Fruit fly (Drosophila melanogaster) whole organism, embryonic: ENCODE data around the gene Dr.
A peak's percentile ranks its signal among the peaks of the same experiment; 100 is the strongest.

Source experiments
- Aef1 ChIP-seq: fragments of 200-800 bp; sonication (Bioruptor generic); IDR thresholded peaks from 3 replicates; pipeline ENCODE4 v1.3.6; 2022; ENCODE audit warnings: missing biosample characterization, missing genetic modification characterization
- Atf6 ChIP-seq: fragments of 200-800 bp; sonication (Bioruptor generic); IDR thresholded peaks from 2 replicates; pipeline ENCODE4 v1.3.6; 2022; ENCODE audit warnings: missing biosample characterization, missing genetic modification characterization
- Awh ChIP-seq: fragments of 200-800 bp; sonication (Bioruptor generic); IDR thresholded peaks from 2 replicates; pipeline ENCODE4, ENCODE4 v1.3.6; 2022; ENCODE audit warnings: missing biosample characterization, missing genetic modification characterization
- CG10321 ChIP-seq: fragments of 200-800 bp; sonication (Bioruptor generic); IDR thresholded peaks from 2 replicates; pipeline ENCODE4 v1.3.6; 2022; ENCODE audit warnings: missing biosample characterization, missing genetic modification characterization
- CG13775 ChIP-seq: fragments of 200-800 bp; sonication (Bioruptor generic); optimal IDR thresholded peaks from 3 replicates; lab custom pipeline; 2017; ENCODE audit warnings: missing biosample characterization, mild to moderate bottlenecking, missing genetic modification characterization
- CG14710 ChIP-seq: fragments of 200-800 bp; sonication (Bioruptor generic); optimal IDR thresholded peaks from 3 replicates; lab custom pipeline; 2019; ENCODE audit warnings: missing biosample characterization, mild to moderate bottlenecking, missing genetic modification characterization, moderate library complexity
- CG18262 ChIP-seq: fragments of 200-800 bp; optimal IDR thresholded peaks from 3 replicates; lab custom pipeline; 2019; ENCODE audit warnings: missing biosample characterization, mild to moderate bottlenecking, missing genetic modification characterization, moderate library complexity
- CG1832 ChIP-seq: fragments of 200-800 bp; sonication (Bioruptor generic); optimal IDR thresholded peaks from 2 replicates; lab custom pipeline; 2017; ENCODE audit warnings: missing biosample characterization, mild to moderate bottlenecking, missing genetic modification characterization, inconsistent platforms
- CG2712 ChIP-seq: fragments of 200-800 bp; optimal IDR thresholded peaks from 3 replicates; lab custom pipeline; 2019; ENCODE audit warnings: missing biosample characterization, mild to moderate bottlenecking, missing genetic modification characterization, moderate library complexity
- CG2875 ChIP-seq: fragments of 200-800 bp; sonication (Bioruptor generic); optimal IDR thresholded peaks from 2 replicates; lab custom pipeline; 2017; ENCODE audit warnings: missing biosample characterization, mild to moderate bottlenecking, missing genetic modification characterization, missing genetic modification reagents
- CG3726 ChIP-seq: fragments of 200-800 bp; sonication (Bioruptor generic); IDR thresholded peaks from 3 replicates; pipeline ENCODE4, ENCODE4 v1.3.6; 2022; ENCODE audit warnings: missing biosample characterization, missing genetic modification characterization
- CG5180 ChIP-seq: fragments of 200-800 bp; sonication (Bioruptor generic); optimal IDR thresholded peaks from 3 replicates; lab custom pipeline; 2017; ENCODE audit warnings: missing biosample characterization, missing genetic modification characterization, mild to moderate bottlenecking, moderate library complexity, missing genetic modification reagents
- CG7357 ChIP-seq: fragments of 200-800 bp; sonication (Bioruptor generic); IDR thresholded peaks from 3 replicates; pipeline ENCODE4 v1.3.6; 2022; ENCODE audit warnings: missing biosample characterization, missing genetic modification characterization
- CG7786 ChIP-seq: fragments of 200-800 bp; sonication (Bioruptor generic); optimal IDR thresholded peaks from 2 replicates; lab custom pipeline; 2016; ENCODE audit warnings: missing biosample characterization, missing genetic modification characterization
- CG8359 ChIP-seq: fragments of 200-800 bp; sonication (Bioruptor generic); optimal IDR thresholded peaks from 2 replicates; lab custom pipeline; 2017; ENCODE audit warnings: missing biosample characterization, mild to moderate bottlenecking, missing genetic modification characterization, borderline replicate concordance
- CG8388 ChIP-seq: fragments of 200-800 bp; sonication (Bioruptor generic); optimal IDR thresholded peaks from 2 replicates; lab custom pipeline; 2019; ENCODE audit warnings: missing biosample characterization, mild to moderate bottlenecking, missing genetic modification characterization, moderate library complexity
- CG9797 ChIP-seq: fragments of 200-800 bp; sonication (Bioruptor generic); optimal IDR thresholded peaks from 3 replicates; lab custom pipeline; 2018; ENCODE audit warnings: missing biosample characterization, mild to moderate bottlenecking, missing genetic modification characterization
- Hand ChIP-seq: fragments of 200-800 bp; sonication (Bioruptor generic); optimal IDR thresholded peaks from 2 replicates; lab custom pipeline; 2017; ENCODE audit warnings: mild to moderate bottlenecking, missing biosample characterization, missing genetic modification reagents, missing genetic modification characterization
- Lpt ChIP-seq: fragments of >200 bp; optimal IDR thresholded peaks from 2 replicates; lab custom pipeline; 2018; ENCODE audit warnings: missing biosample characterization, missing genetic modification characterization
- Med ChIP-seq: fragments of 200-800 bp; sonication (Bioruptor generic); peaks from one replicate; lab custom pipeline; 2016; ENCODE audit warnings: missing biosample characterization, missing genetic modification characterization, mild to moderate bottlenecking, inconsistent platforms, moderate library complexity
- Meics ChIP-seq: fragments of 200-800 bp; sonication (Bioruptor generic); optimal IDR thresholded peaks from 2 replicates; lab custom pipeline; 2017; ENCODE audit warnings: missing biosample characterization, mild to moderate bottlenecking, missing genetic modification characterization
- Nf-YB ChIP-seq: fragments of 200-800 bp; sonication (Bioruptor generic); optimal IDR thresholded peaks from 3 replicates; lab custom pipeline; 2019; ENCODE audit warnings: missing biosample characterization, mild to moderate bottlenecking, missing genetic modification characterization, moderate library complexity
- Nf-YC ChIP-seq: fragments of 200-800 bp; optimal IDR thresholded peaks from 3 replicates; lab custom pipeline; 2019; ENCODE audit warnings: missing biosample characterization, mild to moderate bottlenecking, missing genetic modification characterization, moderate library complexity
- Scr ChIP-seq: fragments of 200-800 bp; sonication (Bioruptor generic); IDR thresholded peaks from 2 replicates; pipeline ENCODE4 v1.3.6; 2022; ENCODE audit warnings: missing biosample characterization, missing genetic modification characterization; ENCODE audit not compliant: partially characterized antibody
- Six4 ChIP-seq: fragments of 200-800 bp; sonication (Bioruptor generic); optimal IDR thresholded peaks from 2 replicates; lab custom pipeline; 2016; ENCODE audit warnings: missing biosample characterization, missing genetic modification characterization
- Sry-δ ChIP-seq: fragments of 200-800 bp; sonication (Bioruptor generic); optimal IDR thresholded peaks from 2 replicates; lab custom pipeline; 2016; ENCODE audit warnings: missing biosample characterization, missing genetic modification characterization
- abd-A ChIP-seq: fragments of 200-800 bp; sonication (Bioruptor generic); optimal IDR thresholded peaks from 3 replicates; lab custom pipeline; 2019; ENCODE audit warnings: missing biosample characterization, mild to moderate bottlenecking, missing genetic modification characterization, moderate library complexity
- bab2 ChIP-seq: fragments of 200-800 bp; sonication (Bioruptor generic); optimal IDR thresholded peaks from 2 replicates; lab custom pipeline; 2016; ENCODE audit warnings: missing biosample characterization, missing genetic modification characterization
- chinmo ChIP-seq: fragments of 200-800 bp; sonication (Bioruptor generic); IDR thresholded peaks from 4 replicates; pipeline ENCODE4 v1.3.6; 2022; ENCODE audit warnings: missing biosample characterization, missing genetic modification characterization; ENCODE audit not compliant: partially characterized antibody
- croc ChIP-seq: fragments of 200-800 bp; sonication (Bioruptor generic); conservative IDR thresholded peaks from 3 replicates; pipeline ENCODE4 v1.3.6; 2022; ENCODE audit warnings: missing biosample characterization, missing genetic modification characterization
- crol ChIP-seq: fragments of 200-800 bp; sonication (Bioruptor generic); IDR thresholded peaks from 2 replicates; pipeline ENCODE4 v1.3.6; 2022; ENCODE audit warnings: missing biosample characterization, missing genetic modification characterization
- dan ChIP-seq: fragments of 200-800 bp; sonication (Bioruptor generic); IDR thresholded peaks from 2 replicates; pipeline ENCODE4 v1.3.6; 2022; ENCODE audit warnings: missing biosample characterization, missing genetic modification characterization
- dmrt99B ChIP-seq: fragments of 200-800 bp; sonication (Bioruptor generic); optimal IDR thresholded peaks from 2 replicates; lab custom pipeline; 2018; ENCODE audit warnings: missing biosample characterization, mild to moderate bottlenecking, missing genetic modification characterization, moderate library complexity
- fd102C ChIP-seq: fragments of 200-800 bp; sonication (Bioruptor generic); optimal IDR thresholded peaks from 2 replicates; lab custom pipeline; 2018; ENCODE audit warnings: missing biosample characterization, mild to moderate bottlenecking, missing genetic modification characterization, moderate library complexity
- fd3F ChIP-seq: fragments of 200-800 bp; sonication (Bioruptor generic); optimal IDR thresholded peaks from 2 replicates; lab custom pipeline; 2018; ENCODE audit warnings: missing biosample characterization, mild to moderate bottlenecking, missing genetic modification characterization, moderate library complexity
- ham ChIP-seq: fragments of 200-800 bp; sonication (Bioruptor generic); IDR thresholded peaks from 2 replicates; pipeline ENCODE4 v1.3.6; 2022; ENCODE audit warnings: missing biosample characterization, missing genetic modification characterization
- ind ChIP-seq: fragments of 200-800 bp; sonication (Bioruptor generic); optimal IDR thresholded peaks from 3 replicates; lab custom pipeline; 2016; ENCODE audit warnings: missing biosample characterization, missing genetic modification characterization
- lmd ChIP-seq: fragments of 200-800 bp; sonication (Bioruptor generic); IDR thresholded peaks from 2 replicates; pipeline ENCODE4 v1.3.6; 2022; ENCODE audit warnings: missing biosample characterization, missing genetic modification characterization
- lola ChIP-seq, 3 experiments: fragments of >200 bp in 2 of 3; fragments of 200-800 bp in 1 of 3; sonication (Bioruptor generic) in 1 of 3; optimal IDR thresholded peaks; 2 replicates each; lab custom pipeline; 2017 to 2019; ENCODE audit warnings: missing biosample characterization in 3 of 3, missing genetic modification characterization in 3 of 3, mild to moderate bottlenecking in 1 of 3, moderate library complexity in 1 of 3
- nmo ChIP-seq: fragments of 200-800 bp; sonication (Bioruptor generic); optimal IDR thresholded peaks from 2 replicates; lab custom pipeline; 2018; ENCODE audit warnings: missing biosample characterization, mild to moderate bottlenecking, missing genetic modification characterization, moderate library complexity
- sd ChIP-seq: fragments of 200-800 bp; sonication (Bioruptor generic); optimal IDR thresholded peaks from 3 replicates; lab custom pipeline; 2018; ENCODE audit warnings: missing biosample characterization, mild to moderate bottlenecking, missing genetic modification characterization, moderate library complexity
- sim ChIP-seq: fragments of 200-800 bp; sonication (Bioruptor generic); IDR thresholded peaks from 2 replicates; pipeline ENCODE4 v1.3.6; 2022; ENCODE audit warnings: missing biosample characterization, missing genetic modification characterization
- tin ChIP-seq: fragments of 200-800 bp; sonication (Bioruptor generic); optimal IDR thresholded peaks from 3 replicates; lab custom pipeline; 2016; ENCODE audit warnings: missing biosample characterization, missing genetic modification characterization
- ttk ChIP-seq: fragments of 200-800 bp; sonication (Bioruptor generic); IDR thresholded peaks from 2 replicates; pipeline ENCODE4 v2.1.2; 2022; ENCODE audit warnings: missing biosample characterization, missing genetic modification characterization
- usp ChIP-seq: fragments of >200 bp; optimal IDR thresholded peaks from 2 replicates; lab custom pipeline; 2017; ENCODE audit warnings: missing biosample characterization, missing genetic modification characterization
- vvl ChIP-seq: fragments of 200-800 bp; sonication (Bioruptor generic); IDR thresholded peaks from 2 replicates; pipeline ENCODE4 v1.3.6; 2022; ENCODE audit warnings: missing biosample characterization, missing genetic modification characterization
- yki ChIP-seq: fragments of >200 bp; optimal IDR thresholded peaks from 3 replicates; lab custom pipeline; 2018
- zf30C ChIP-seq: fragments of 200-800 bp; sonication (Bioruptor generic); optimal IDR thresholded peaks from 3 replicates; lab custom pipeline; 2018; ENCODE audit warnings: missing biosample characterization, mild to moderate bottlenecking, missing genetic modification characterization
- zfh1 ChIP-seq: fragments of 200-800 bp; sonication (Bioruptor generic); IDR thresholded peaks from 3 replicates; pipeline ENCODE4 v1.3.6; 2022; ENCODE audit warnings: missing biosample characterization, missing genetic modification characterization

Gene Dr

DNA sequence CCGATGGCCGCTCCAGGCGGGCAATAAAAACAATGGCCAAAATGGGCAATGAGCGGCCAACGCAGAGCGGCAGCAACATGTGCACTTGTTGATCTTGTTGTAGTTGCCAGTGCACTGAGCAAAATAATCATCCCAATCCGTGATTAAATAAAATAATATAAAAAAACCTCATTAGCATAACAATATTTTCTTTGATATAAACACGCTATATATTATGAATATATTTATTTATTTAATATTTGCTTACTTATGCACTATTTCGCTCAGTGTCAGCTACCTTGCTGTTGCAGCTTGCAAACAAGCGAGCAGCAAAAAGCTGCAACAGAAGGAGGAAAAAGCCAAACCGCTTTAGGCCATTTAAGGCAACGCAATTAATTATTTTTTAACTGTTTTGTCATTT is 36.9 kb upstream of the Dr start (continued):
- TF ChIP-seq Aef1 (GFP tag; lab: Robert Waterston, UW) (no peak), fd3F (GFP tag; lab: Kevin White, UChicago) (no peak), CG2712 (tag; lab: Kevin White, UChicago) (peak; percentile 65), Atf6 (no peak), CG2875 (GFP tag; lab: Kevin White, UChicago) (peak; percentile 16), CG7786 (GFP tag; lab: Kevin White, UChicago) (no peak), zfh1 (GFP tag; lab: Robert Waterston, UW) (peak; percentile 42; the same call in 1 of the 3 replicates), Nf-YB (GFP tag; lab: Kevin White, UChicago) (no peak), CG9797 (no peak), Hand (GFP tag; lab: Kevin White, UChicago) (no peak), ttk (GFP tag; lab: Robert Waterston, UW) (no peak), lola (GFP tag; optimal IDR thresholded peaks at IDR 0.05; lab: Kevin White, UChicago) (peak in 1 of 3 experiments; percentile 36), Meics (no peak), ham (GFP tag; lab: Robert Waterston, UW) (no peak), Scr (GFP tag; lab: Robert Waterston, UW) (no peak), usp (GFP tag; lab: Kevin White, UChicago) (no peak), dmrt99B (tag; lab: Kevin White, UChicago) (peak; percentile 60), Six4 (GFP tag; lab: Kevin White, UChicago) (no peak)

DNA sequence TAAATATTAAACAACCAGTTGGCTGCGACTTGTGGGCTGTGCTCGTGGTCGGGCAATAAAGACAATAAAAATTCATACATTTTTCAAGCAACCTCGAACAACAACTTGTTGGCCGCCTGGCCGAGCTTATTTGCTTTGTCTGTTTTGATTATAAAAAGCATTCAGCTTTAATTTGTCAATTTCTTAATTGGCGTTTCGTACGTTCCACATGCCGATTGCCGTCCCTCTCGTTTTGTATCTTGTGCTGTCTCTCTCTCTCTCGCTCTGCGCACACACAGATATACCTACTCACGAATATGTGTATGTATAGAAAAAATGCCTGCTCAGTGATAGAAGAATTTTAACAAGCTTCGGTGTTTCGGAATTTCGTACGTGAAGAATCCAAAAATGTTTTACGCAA is 36.0 kb upstream of the Dr start:
- TF ChIP-seq Nf-YC (tag; lab: Kevin White, UChicago) (peak; percentile 88), Nf-YB (GFP tag; lab: Kevin White, UChicago) (peak; percentile 77), abd-A (tag; lab: Kevin White, UChicago) (peak; percentile 63), CG10321 (GFP tag; lab: Robert Waterston, UW) (peak; percentile 82), vvl (GFP tag; lab: Robert Waterston, UW) (peak; percentile 33; the same call in 1 of the 2 replicates), Med (GFP tag; lab: Kevin White, UChicago) (peak; percentile 28), chinmo (GFP tag; lab: Robert Waterston, UW) (peak; percentile 81; the same call in 1 of the 4 replicates), crol (GFP tag; lab: Robert Waterston, UW) (no peak), CG14710 (no peak), CG1832 (peak; percentile 29), sd (tag; lab: Kevin White, UChicago) (peak; percentile 69), Awh (GFP tag; lab: Robert Waterston, UW) (peak; percentile 73; the same call in 1 of the 2 replicates), CG5180 (GFP tag; lab: Kevin White, UChicago) (peak; percentile 61), yki (lab: Kevin White, UChicago) (no peak), CG18262 (no peak)

DNA sequence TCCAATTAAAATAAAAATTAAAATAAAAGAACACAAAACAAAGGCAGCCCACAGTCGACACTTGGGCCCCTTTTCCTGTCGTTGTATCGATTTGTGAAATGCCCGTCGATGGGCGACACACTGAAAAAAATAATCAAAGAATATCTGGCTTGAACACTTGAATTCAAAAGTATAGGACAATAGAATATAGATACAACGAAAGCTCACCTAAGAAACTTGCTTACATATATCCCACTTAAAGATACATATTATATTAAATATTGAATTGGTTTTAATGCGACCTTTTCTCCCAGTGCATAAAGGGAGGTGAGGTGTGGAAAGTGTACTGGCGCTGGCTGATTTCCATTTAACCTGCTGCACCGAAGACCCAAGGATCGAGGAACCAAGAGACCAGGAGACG is 34.0 kb upstream of the Dr start:
- TF ChIP-seq CG3726 (GFP tag; lab: Robert Waterston, UW) (peak; percentile 67; the same call in 2 of the 3 replicates), lola (GFP tag; optimal IDR thresholded peaks at IDR 0.05; lab: Kevin White, UChicago) (peak in 1 of 3 experiments; percentile 80), nmo (peak; percentile 56), CG7357 (GFP tag; lab: Robert Waterston, UW) (peak; percentile 41; the same call in 1 of the 3 replicates), Sry-δ (GFP tag; lab: Kevin White, UChicago) (no peak), sim (GFP tag; lab: Robert Waterston, UW) (peak; percentile 17; the same call in 1 of the 2 replicates), fd102C (GFP tag; lab: Kevin White, UChicago) (peak; percentile 41), zf30C (GFP tag; lab: Kevin White, UChicago) (no peak), CG8359 (GFP tag; lab: Kevin White, UChicago) (peak; percentile 15), bab2 (peak; percentile 42), ind (GFP tag; lab: Kevin White, UChicago) (no peak), dan (GFP tag; lab: Robert Waterston, UW) (peak; percentile 62; the same call in 1 of the 2 replicates), Lpt (GFP tag; lab: Kevin White, UChicago) (no peak), croc (GFP tag; lab: Robert Waterston, UW) (peak; percentile 32; the same call in 1 of the 3 replicates), CG13775 (peak; percentile 45), tin (GFP tag; lab: Kevin White, UChicago) (peak; percentile 47), CG8388 (peak; percentile 49), lmd (GFP tag; lab: Robert Waterston, UW) (peak; percentile 43; the same call in 1 of the 2 replicates)
